Worm (Caenorhabditis elegans) whole organism, L1 larva: Measurements from ENCODE around the gene kgb-2.

Experiments
- C16A3.4 ChIP-seq: fragments of 150-350 bp; optimal IDR thresholded peaks from 2 replicates; lab custom pipeline; 2014; ENCODE audit warnings: missing biosample characterization, missing genetic modification characterization
- aha-1 ChIP-seq: fragments of 150-350 bp; optimal IDR thresholded peaks from 2 replicates; lab custom pipeline; 2014; ENCODE audit warnings: missing biosample characterization, missing genetic modification characterization
- alr-1 ChIP-seq: fragments of 200-800 bp; sonication (Bioruptor generic); optimal IDR thresholded peaks from 2 replicates; lab custom pipeline; 2018; ENCODE audit warnings: borderline replicate concordance, mild to moderate bottlenecking, missing genetic modification characterization, missing compliant biosample characterization
- aly-2 ChIP-seq: fragments of 150-350 bp; optimal IDR thresholded peaks from 2 replicates; lab custom pipeline; 2014; ENCODE audit warnings: missing biosample characterization, missing genetic modification characterization
- ceh-63 ChIP-seq: fragments of 200-800 bp; sonication (Bioruptor generic); optimal IDR thresholded peaks from 2 replicates; lab custom pipeline; 2018; ENCODE audit warnings: mild to moderate bottlenecking, missing genetic modification characterization, missing compliant biosample characterization
- ceh-8 ChIP-seq: fragments of 200-800 bp; sonication (Bioruptor generic); optimal IDR thresholded peaks from 2 replicates; lab custom pipeline; 2018; ENCODE audit warnings: mild to moderate bottlenecking, missing genetic modification characterization, moderate library complexity, missing compliant biosample characterization
- ces-1 ChIP-seq: fragments of 150-350 bp; optimal IDR thresholded peaks from 2 replicates; lab custom pipeline; 2014; ENCODE audit warnings: missing biosample characterization, missing genetic modification reagents, missing genetic modification characterization
- dpl-1 ChIP-seq, 3 experiments: fragments of 150-350 bp in 2 of 3; sonication (generic microtip) in 1 of 3; optimal IDR thresholded peaks; 2 replicates each; lab custom pipeline; 2014 to 2017; ENCODE audit warnings: missing biosample characterization in 3 of 3, missing genetic modification characterization in 3 of 3, missing genetic modification reagents in 3 of 3
- dsc-1 ChIP-seq: sonication (generic microtip); optimal IDR thresholded peaks from 2 replicates; lab custom pipeline; 2016; ENCODE audit warnings: mild to moderate bottlenecking, missing genetic modification characterization, missing compliant biosample characterization
- efl-1 ChIP-seq, 4 experiments: fragments of 150-350 bp; optimal IDR thresholded peaks in 3 of 4; peaks in 1 of 4; 1 replicate in 1 of 4; 2 replicates in 3 of 4; lab custom pipeline; 2014; ENCODE audit warnings: missing biosample characterization in 2 of 4, missing genetic modification characterization in 2 of 4, missing genetic modification reagents in 2 of 4
- efl-3 ChIP-seq: fragments of 200-800 bp; sonication (Bioruptor generic); optimal IDR thresholded peaks from 2 replicates; lab custom pipeline; 2018; ENCODE audit warnings: mild to moderate bottlenecking, missing genetic modification characterization, missing compliant biosample characterization
- egl-27 ChIP-seq, 2 experiments: fragments of 150-350 bp in 1 of 2; sonication (generic microtip); optimal IDR thresholded peaks; 3 replicates each; lab custom pipeline; 2017 to 2018; ENCODE audit warnings: missing biosample characterization in 2 of 2, missing genetic modification characterization in 2 of 2, missing genetic modification reagents in 2 of 2
- elt-3 ChIP-seq, 6 experiments: fragments of 150-350 bp in 1 of 6; sonication (generic microtip); optimal IDR thresholded peaks; 2 replicates each; lab custom pipeline; 2017 to 2018; ENCODE audit warnings: missing biosample characterization in 6 of 6, missing genetic modification characterization in 6 of 6, inconsistent platforms in 1 of 6
- fkh-10 ChIP-seq: sonication (generic microtip); optimal IDR thresholded peaks from 2 replicates; lab custom pipeline; 2017; ENCODE audit warnings: missing biosample characterization, missing genetic modification reagents, missing genetic modification characterization
- fkh-4 ChIP-seq: sonication (generic microtip); optimal IDR thresholded peaks from 2 replicates; lab custom pipeline; 2016; ENCODE audit warnings: missing compliant biosample characterization, missing genetic modification characterization, borderline replicate concordance
- fkh-8 ChIP-seq: sonication (generic microtip); optimal IDR thresholded peaks from 2 replicates; lab custom pipeline; 2016; ENCODE audit warnings: mild to moderate bottlenecking, missing genetic modification characterization, missing compliant biosample characterization
- fos-1 ChIP-seq: fragments of 150-350 bp; optimal IDR thresholded peaks from 2 replicates; lab custom pipeline; 2014; ENCODE audit warnings: missing biosample characterization, missing genetic modification characterization
- grh-1 ChIP-seq: fragments of 200-800 bp; sonication (Bioruptor generic); IDR thresholded peaks from 2 replicates; pipeline ENCODE4 v1.3.6; 2022; ENCODE audit warnings: missing genetic modification reagents, missing genetic modification characterization, missing compliant biosample characterization
- hlh-4 ChIP-seq: sonication (generic microtip); optimal IDR thresholded peaks from 2 replicates; lab custom pipeline; 2016; ENCODE audit warnings: mild to moderate bottlenecking, missing genetic modification characterization, missing compliant biosample characterization
- hpl-2 ChIP-seq: fragments of 150-350 bp; optimal IDR thresholded peaks from 2 replicates; lab custom pipeline; 2014; ENCODE audit warnings: missing biosample characterization, missing genetic modification reagents, missing genetic modification characterization
- isw-1 ChIP-seq: fragments of 200-800 bp; sonication (Bioruptor generic); IDR thresholded peaks from 2 replicates; pipeline ENCODE4 v1.3.6; 2022; ENCODE audit warnings: missing genetic modification characterization, missing compliant biosample characterization
- jun-1 ChIP-seq: fragments of 150-350 bp; optimal IDR thresholded peaks from 2 replicates; lab custom pipeline; 2014; ENCODE audit warnings: missing biosample characterization, missing genetic modification reagents, missing genetic modification characterization
- lin-13 ChIP-seq: fragments of 150-350 bp; optimal IDR thresholded peaks from 2 replicates; lab custom pipeline; 2014; ENCODE audit warnings: missing biosample characterization, missing genetic modification reagents, missing genetic modification characterization
- lin-14 ChIP-seq: fragments of 200-800 bp; sonication (Bioruptor generic); optimal IDR thresholded peaks from 2 replicates; lab custom pipeline; 2018; ENCODE audit warnings: mild to moderate bottlenecking, missing genetic modification characterization, moderate library complexity, missing compliant biosample characterization
- lin-15B ChIP-seq: fragments of 150-350 bp; sonication (generic microtip); optimal IDR thresholded peaks from 3 replicates; lab custom pipeline; 2014; ENCODE audit warnings: missing biosample characterization, missing genetic modification characterization
- lin-35 ChIP-seq, 2 experiments: fragments of 150-350 bp; optimal IDR thresholded peaks; 2 replicates each; lab custom pipeline; 2014; ENCODE audit warnings: missing biosample characterization in 2 of 2, missing genetic modification characterization in 2 of 2, missing genetic modification reagents in 2 of 2
- lsy-2 ChIP-seq, 2 experiments: fragments of 150-350 bp; optimal IDR thresholded peaks; 2 replicates each; lab custom pipeline; 2014; ENCODE audit warnings: missing biosample characterization in 2 of 2, missing genetic modification characterization in 2 of 2
- mab-9 ChIP-seq: fragments of 200-800 bp; sonication (Bioruptor generic); IDR thresholded peaks from 2 replicates; pipeline ENCODE4 v1.3.6; 2022; ENCODE audit warnings: missing genetic modification reagents, missing genetic modification characterization, missing compliant biosample characterization
- mdl-1 ChIP-seq, 2 experiments: fragments of 150-350 bp; optimal IDR thresholded peaks; 2 replicates each; lab custom pipeline; 2014 to 2017; ENCODE audit warnings: missing biosample characterization in 2 of 2, missing genetic modification characterization in 2 of 2, inconsistent platforms in 1 of 2
- mef-2 ChIP-seq: fragments of 150-350 bp; optimal IDR thresholded peaks from 2 replicates; lab custom pipeline; 2014; ENCODE audit warnings: missing biosample characterization, missing genetic modification characterization
- mep-1 ChIP-seq: fragments of 150-350 bp; optimal IDR thresholded peaks from 2 replicates; lab custom pipeline; 2014; ENCODE audit warnings: missing biosample characterization, missing genetic modification characterization
- nhr-12 ChIP-seq: sonication (generic microtip); optimal IDR thresholded peaks from 2 replicates; lab custom pipeline; 2017; ENCODE audit warnings: missing biosample characterization, missing genetic modification characterization
- nhr-19 ChIP-seq: fragments of 200-800 bp; sonication (Bioruptor generic); conservative IDR thresholded peaks from 2 replicates; pipeline ENCODE4 v1.3.6; 2022; ENCODE audit warnings: missing genetic modification characterization, missing compliant biosample characterization
- nhr-20 ChIP-seq: sonication (generic microtip); optimal IDR thresholded peaks from 2 replicates; lab custom pipeline; 2016; ENCODE audit warnings: mild to moderate bottlenecking, missing genetic modification characterization, missing compliant biosample characterization
- nhr-237 ChIP-seq: fragments of 150-350 bp; optimal IDR thresholded peaks from 2 replicates; lab custom pipeline; 2014; ENCODE audit warnings: missing biosample characterization, missing genetic modification characterization
- nhr-28 ChIP-seq: fragments of 150-350 bp; optimal IDR thresholded peaks from 2 replicates; lab custom pipeline; 2014; ENCODE audit warnings: missing biosample characterization, missing genetic modification characterization
- nhr-71 ChIP-seq: sonication (generic microtip); optimal IDR thresholded peaks from 2 replicates; lab custom pipeline; 2016; ENCODE audit warnings: mild to moderate bottlenecking, missing genetic modification characterization, moderate library complexity, missing compliant biosample characterization
- nhr-77 ChIP-seq: fragments of 150-350 bp; optimal IDR thresholded peaks from 2 replicates; lab custom pipeline; 2014; ENCODE audit warnings: missing biosample characterization, missing genetic modification characterization
- nhr-85 ChIP-seq: sonication (generic microtip); peaks from one replicate; lab custom pipeline; 2016; ENCODE audit warnings: missing genetic modification characterization, inconsistent platforms, missing compliant biosample characterization
- nhr-90 ChIP-seq: sonication (generic microtip); optimal IDR thresholded peaks from 2 replicates; lab custom pipeline; 2016; ENCODE audit warnings: mild to moderate bottlenecking, missing genetic modification characterization, missing compliant biosample characterization; ENCODE audit not compliant: poor library complexity
- pag-3 ChIP-seq: sonication (generic microtip); optimal IDR thresholded peaks from 2 replicates; lab custom pipeline; 2017; ENCODE audit warnings: missing genetic modification characterization, mild to moderate bottlenecking, missing compliant biosample characterization, antibody characterized with exemption, borderline replicate concordance; ENCODE audit not compliant: insufficient read depth
- rnt-1 ChIP-seq: sonication (generic microtip); optimal IDR thresholded peaks from 2 replicates; lab custom pipeline; 2016; ENCODE audit warnings: mild to moderate bottlenecking, missing genetic modification characterization, moderate library complexity, missing compliant biosample characterization
- skn-1 ChIP-seq: fragments of 150-350 bp; optimal IDR thresholded peaks from 2 replicates; lab custom pipeline; 2014; ENCODE audit warnings: missing biosample characterization, missing genetic modification characterization
- snpc-4 ChIP-seq: fragments of 150-350 bp; optimal IDR thresholded peaks from 2 replicates; lab custom pipeline; 2014; ENCODE audit warnings: missing biosample characterization, missing genetic modification characterization
- sptf-1 ChIP-seq: fragments of 150-350 bp; optimal IDR thresholded peaks from 2 replicates; lab custom pipeline; 2014; ENCODE audit warnings: missing biosample characterization, missing genetic modification characterization
- sup-37 ChIP-seq: fragments of 200-800 bp; sonication (Bioruptor generic); optimal IDR thresholded peaks from 2 replicates; lab custom pipeline; 2018; ENCODE audit warnings: mild to moderate bottlenecking, missing genetic modification characterization, missing compliant biosample characterization
- tbx-2 ChIP-seq: sonication (generic microtip); optimal IDR thresholded peaks from 2 replicates; lab custom pipeline; 2016; ENCODE audit warnings: missing genetic modification characterization, missing compliant biosample characterization
- tlp-1 ChIP-seq: fragments of 150-350 bp; optimal IDR thresholded peaks from 2 replicates; lab custom pipeline; 2014; ENCODE audit warnings: missing biosample characterization, missing genetic modification characterization
- unc-30 ChIP-seq: sonication (generic microtip); optimal IDR thresholded peaks from 2 replicates; lab custom pipeline; 2017; ENCODE audit warnings: missing biosample characterization, missing genetic modification characterization
- xbp-1 ChIP-seq: sonication (generic microtip); optimal IDR thresholded peaks from 2 replicates; lab custom pipeline; 2016; ENCODE audit warnings: missing genetic modification characterization, missing compliant biosample characterization
- zag-1 ChIP-seq: fragments of 150-350 bp; optimal IDR thresholded peaks from 2 replicates; lab custom pipeline; 2014; ENCODE audit warnings: missing biosample characterization, missing genetic modification characterization
- ztf-11 ChIP-seq, 2 experiments: sonication (generic microtip); optimal IDR thresholded peaks; 2 replicates each; lab custom pipeline; 2016 to 2017; ENCODE audit warnings: missing genetic modification characterization in 2 of 2, missing biosample characterization in 1 of 2, missing compliant biosample characterization in 1 of 2

The kgb-2 gene

DNA sequence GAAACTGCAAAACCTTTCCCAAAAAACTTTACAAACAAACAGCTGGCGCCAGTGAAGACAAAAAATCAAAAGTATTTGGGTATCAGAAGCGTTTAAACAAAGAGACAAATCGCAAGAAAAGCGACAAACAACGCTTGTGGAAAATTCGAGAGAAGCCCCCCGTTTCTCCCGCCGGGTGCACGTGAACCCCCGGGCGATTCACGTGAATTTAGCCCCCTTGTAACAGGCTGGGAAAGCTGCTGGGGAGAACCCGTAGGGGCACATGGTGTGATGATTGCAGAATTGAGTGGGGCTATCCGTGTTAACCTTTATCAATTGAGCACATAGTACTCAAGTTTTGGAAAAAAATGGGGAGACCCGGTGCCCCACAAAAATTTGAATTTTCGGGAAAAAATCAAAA lies 47.6 kb downstream of the kgb-2 start (continued):
- TF ChIP-seq jun-1 (tag; lab: Kevin White, UChicago) (peak; percentile 5), isw-1 (no peak), alr-1 (tag; lab: Kevin White, UChicago) (no peak), efl-3 (no peak), hlh-4 (tag; lab: Kevin White, UChicago) (no peak), mab-9 (GFP tag; lab: Robert Waterston, UW) (0 out of 2 replicates have a peak, but pooled peaks have one; percentile 47), sptf-1 (tag; lab: Kevin White, UChicago) (no peak), grh-1 (GFP tag; lab: Robert Waterston, UW) (peak; percentile 60), ztf-11 (tag; optimal IDR thresholded peaks at IDR 0.05; lab: Kevin White, UChicago) (no peak), ceh-8 (GFP tag; lab: Kevin White, UChicago) (no peak), fkh-4 (no peak), zag-1 (no peak), lin-14 (peak; percentile 91), mef-2 (peak; percentile 16), fos-1 (no peak), nhr-77 (tag; lab: Kevin White, UChicago) (peak; percentile 27), C16A3.4 (tag; lab: Kevin White, UChicago) (peak; percentile 57), fkh-8 (no peak), nhr-90 (peak; percentile 63), elt-3 (tag; optimal IDR thresholded peaks at IDR 0.05; lab: Kevin White, UChicago) (peak in 2 of 6 experiments; percentile 24 to 25), unc-30 (tag; lab: Kevin White, UChicago) (no peak), snpc-4 (tag; lab: Kevin White, UChicago) (no peak), lsy-2 (tag; optimal IDR thresholded peaks at IDR 0.05; lab: Kevin White, UChicago) (peak; percentile 56 to 76), nhr-85 (tag; lab: Kevin White, UChicago) (peak; percentile 84), tbx-2 (tag; lab: Kevin White, UChicago) (peak; percentile 90), efl-1 (optimal IDR thresholded peaks at IDR 0.05; lab: Kevin White, UChicago) (peak; percentile 11 to 39), efl-1 (GFP tag; optimal IDR thresholded peaks at IDR 0.05 in 1 of 2; lab: Kevin White, UChicago) (peak; percentile 2 to 86), pag-3 (no peak), aha-1 (no peak), nhr-237 (no peak), tlp-1 (tag; lab: Kevin White, UChicago) (no peak)

- TF ChIP-seq elt-3 (tag; optimal IDR thresholded peaks at IDR 0.05; lab: Kevin White, UChicago) = no peak
- no peak for TF ChIP-seq lin-35 (GFP tag; optimal IDR thresholded peaks at IDR 0.05; lab: Kevin White, UChicago)
- TF ChIP-seq efl-1 (optimal IDR thresholded peaks at IDR 0.05; lab: Kevin White, UChicago) = no peak
- no peak for TF ChIP-seq efl-1 (GFP tag; optimal IDR thresholded peaks at IDR 0.05 in 1 of 2; lab: Kevin White, UChicago)
- no peak for TF ChIP-seq zag-1
- no peak for TF ChIP-seq lin-15B (tag; lab: Kevin White, UChicago)
- TF ChIP-seq ces-1 (GFP tag; lab: Kevin White, UChicago) = no peak
- no peak for TF ChIP-seq aly-2 (tag; lab: Kevin White, UChicago)
- no peak for TF ChIP-seq egl-27 (tag; optimal IDR thresholded peaks at IDR 0.05; lab: Kevin White, UChicago)
- TF ChIP-seq rnt-1 (tag; lab: Kevin White, UChicago) = peak; percentile 63
- TF ChIP-seq fkh-10 (GFP tag; lab: Kevin White, UChicago) = no peak
- TF ChIP-seq nhr-12 (tag; lab: Kevin White, UChicago) = no peak
- TF ChIP-seq alr-1 (tag; lab: Kevin White, UChicago) = no peak
- TF ChIP-seq dpl-1 (GFP tag; optimal IDR thresholded peaks at IDR 0.05; lab: Kevin White, UChicago) = no peak
- TF ChIP-seq lin-14 = peak; percentile 14
- no peak for TF ChIP-seq ceh-63 (GFP tag; lab: Kevin White, UChicago)
- no peak for TF ChIP-seq mdl-1 (tag; optimal IDR thresholded peaks at IDR 0.05; lab: Kevin White, UChicago)
- no peak for TF ChIP-seq sptf-1 (tag; lab: Kevin White, UChicago)
- TF ChIP-seq nhr-71 = peak; percentile 2
- no peak for TF ChIP-seq skn-1 (tag; lab: Kevin White, UChicago)
- 0 out of 2 replicates have a peak, but pooled peaks have one; percentile 2 for TF ChIP-seq nhr-19 (GFP tag; lab: Robert Waterston, UW)
- TF ChIP-seq ceh-8 (GFP tag; lab: Kevin White, UChicago) = no peak
- TF ChIP-seq xbp-1 (tag; lab: Kevin White, UChicago) = no peak
- TF ChIP-seq nhr-28 (tag; lab: Kevin White, UChicago) = no peak
- no peak for TF ChIP-seq lin-13 (GFP tag; lab: Kevin White, UChicago)
- no peak for TF ChIP-seq dsc-1 (tag; lab: Kevin White, UChicago)
- no peak for TF ChIP-seq hpl-2 (GFP tag; lab: Kevin White, UChicago)
- no peak for TF ChIP-seq sup-37 (GFP tag; lab: Kevin White, UChicago)
- no peak for TF ChIP-seq nhr-20 (tag; lab: Kevin White, UChicago)
- no peak for TF ChIP-seq mep-1
- no peak for TF ChIP-seq nhr-237
- no peak for TF ChIP-seq grh-1 (GFP tag; lab: Robert Waterston, UW)
These were observed 48.2 kb downstream of the kgb-2 start for ce11 chrIV:3654823-3655222.
